Worm (Caenorhabditis elegans): Measurements from ENCODE around the gene F40F8.11.

The F40F8.11 gene

ce11 chrII:11149866-11150685, 17.7 kb upstream of the F40F8.11 start:
- TF ChIP-seq unc-39 (tag; optimal IDR thresholded peaks at IDR 0.05) (no peak), nhr-76 (tag; optimal IDR thresholded peaks at IDR 0.05) (no peak), lsy-12 (tag; optimal IDR thresholded peaks at IDR 0.05) (peak; percentile 53), nhr-28 (tag; optimal IDR thresholded peaks at IDR 0.05) (no peak), lin-39 (tag; optimal IDR thresholded peaks at IDR 0.05) (no peak), nhr-25 (tag; optimal IDR thresholded peaks at IDR 0.05) (no peak), snpc-4 (tag; optimal IDR thresholded peaks at IDR 0.05) (no peak), elt-3 (tag; optimal IDR thresholded peaks at IDR 0.05) (no peak), daf-12 (tag; optimal IDR thresholded peaks at IDR 0.05) (no peak), fkh-10 (GFP tag; optimal IDR thresholded peaks at IDR 0.05) (no peak), fkh-2 (tag; optimal IDR thresholded peaks at IDR 0.05) (no peak), egl-27 (tag; optimal IDR thresholded peaks at IDR 0.05) (no peak), pqm-1 (tag; optimal IDR thresholded peaks at IDR 0.05) (no peak), nhr-23 (tag; optimal IDR thresholded peaks at IDR 0.05) (no peak), ZK546.5 (tag; optimal IDR thresholded peaks at IDR 0.05) (no peak), fos-1 (tag; optimal IDR thresholded peaks at IDR 0.05) (no peak), aly-2 (tag; optimal IDR thresholded peaks at IDR 0.05) (peak; percentile 79), mml-1 (tag; optimal IDR thresholded peaks at IDR 0.05) (no peak), nhr-43 (tag; optimal IDR thresholded peaks at IDR 0.05; ENCODE audit: poor library complexity, severe bottlenecking) (no peak), nhr-67 (tag; optimal IDR thresholded peaks at IDR 0.05) (no peak), ceh-16 (tag; optimal IDR thresholded peaks at IDR 0.05) (no peak), nfya-1 (tag; optimal IDR thresholded peaks at IDR 0.05; ENCODE audit: insufficient read depth) (no peak), jun-1 (tag; optimal IDR thresholded peaks at IDR 0.05) (peak; percentile 88), elt-1 (tag; optimal IDR thresholded peaks at IDR 0.05) (no peak), elt-2 (tag; optimal IDR thresholded peaks at IDR 0.05) (peak; percentile 78), pha-4 (tag; optimal IDR thresholded peaks at IDR 0.05) (peak; percentile 45), lin-15B (tag; optimal IDR thresholded peaks at IDR 0.05) (no peak), ceh-9 (tag; optimal IDR thresholded peaks at IDR 0.05) (no peak), unc-62 (GFP tag; optimal IDR thresholded peaks at IDR 0.05) (no peak), zag-1 (tag; optimal IDR thresholded peaks at IDR 0.05) (no peak), mdl-1 (tag; optimal IDR thresholded peaks at IDR 0.05) (no peak), ama-1 (optimal IDR thresholded peaks at IDR 0.05) (peak; percentile 78), eor-1 (tag; optimal IDR thresholded peaks at IDR 0.05) (no peak), nhr-11 (tag; optimal IDR thresholded peaks at IDR 0.05) (peak; percentile 23), sea-2 (GFP tag; optimal IDR thresholded peaks at IDR 0.05) (no peak), ceh-28 (tag; optimal IDR thresholded peaks at IDR 0.05) (peak; percentile 12), ztf-4 (tag; optimal IDR thresholded peaks at IDR 0.05) (no peak), R02D3.7 (tag; optimal IDR thresholded peaks at IDR 0.05) (no peak), nhr-77 (tag; optimal IDR thresholded peaks at IDR 0.05) (peak; percentile 71)

- no peak for TF ChIP-seq hmg-11 (tag; optimal IDR thresholded peaks at IDR 0.05)
- TF ChIP-seq ztf-11 (tag; optimal IDR thresholded peaks at IDR 0.05), result no peak
- no peak for TF ChIP-seq lsy-12 (tag; optimal IDR thresholded peaks at IDR 0.05)
- no peak for TF ChIP-seq sea-2 (GFP tag; optimal IDR thresholded peaks at IDR 0.05)
- TF ChIP-seq nhr-28 (tag; optimal IDR thresholded peaks at IDR 0.05), result no peak
- TF ChIP-seq R02D3.7 (tag; optimal IDR thresholded peaks at IDR 0.05), result no peak
- no peak for TF ChIP-seq pha-4 (tag; optimal IDR thresholded peaks at IDR 0.05)
- TF ChIP-seq nhr-237 (tag; optimal IDR thresholded peaks at IDR 0.05), result no peak
- TF ChIP-seq unc-39 (tag; optimal IDR thresholded peaks at IDR 0.05), result no peak
- no peak for TF ChIP-seq nhr-67 (tag; optimal IDR thresholded peaks at IDR 0.05)
- TF ChIP-seq egl-27 (tag; optimal IDR thresholded peaks at IDR 0.05), result no peak
- no peak for TF ChIP-seq ceh-9 (tag; optimal IDR thresholded peaks at IDR 0.05)
- TF ChIP-seq aly-2 (tag; optimal IDR thresholded peaks at IDR 0.05), result no peak
- TF ChIP-seq unc-62 (GFP tag; optimal IDR thresholded peaks at IDR 0.05), result no peak
- no peak for TF ChIP-seq tbx-2 (tag; optimal IDR thresholded peaks at IDR 0.05)
- no peak for TF ChIP-seq skn-1 (tag; optimal IDR thresholded peaks at IDR 0.05)
These were observed 10.2 kb upstream of the F40F8.11 start, which contains the start of gene arrd-6 for ce11 chrII:11142571-11142970. Gene arrd-6 (plus strand): TSS chrII:11142739.
